Fruit fly (Drosophila melanogaster): Measurements from ENCODE around the gene IFT46.

- no peak for TF ChIP-seq usp (GFP tag; optimal IDR thresholded peaks at IDR 0.05)
- no peak for TF ChIP-seq sage (GFP tag; optimal IDR thresholded peaks at IDR 0.05)
- TF ChIP-seq psq (GFP tag; optimal IDR thresholded peaks at IDR 0.05) = no peak
- no peak for TF ChIP-seq Hr78 (GFP tag; optimal IDR thresholded peaks at IDR 0.05)
- no peak for TF ChIP-seq pan (optimal IDR thresholded peaks at IDR 0.05)
- no peak for TF ChIP-seq fru (GFP tag; optimal IDR thresholded peaks at IDR 0.05)
- no peak for TF ChIP-seq Myc (optimal IDR thresholded peaks at IDR 0.05)
- TF ChIP-seq foxo (GFP tag; optimal IDR thresholded peaks at IDR 0.05) = no peak
- TF ChIP-seq OdsH (GFP tag; optimal IDR thresholded peaks at IDR 0.05) = no peak
- no peak for TF ChIP-seq N (GFP tag; optimal IDR thresholded peaks at IDR 0.05)
- TF ChIP-seq rgr (GFP tag; optimal IDR thresholded peaks at IDR 0.05) = no peak
- no peak for TF ChIP-seq tai (GFP tag; optimal IDR thresholded peaks at IDR 0.05)
- TF ChIP-seq Abd-B (GFP tag; optimal IDR thresholded peaks at IDR 0.05) = no peak
Measured at dm6 chr2L:18624362-18624761, 8.5 kb upstream of the IFT46 start.

Data from whole organism, wandering third instar larva.